Worm (Caenorhabditis elegans): Measurements from ENCODE around the gene Y51A2B.9.
"Not testable (repeated sequence)": the region's sequence is repeated elsewhere in the genome, so short reads cannot be mapped to it uniquely, and the experiment has no call there.

The Y51A2B.9 gene

ce11 chrV:18410142-18410541 is 14.6 kb upstream of the Y51A2B.9 start, which contains the start of gene srh-207:
Gene srh-207 (minus strand): TSS chrV:18410242.
- TF ChIP-seq ceh-2 (tag; optimal IDR thresholded peaks at IDR 0.05) (no peak), ceh-14 (tag; optimal IDR thresholded peaks at IDR 0.05) (no peak), ceh-45 (GFP tag; IDR thresholded peaks at IDR 0.05) (no peak), dve-1 (tag; optimal IDR thresholded peaks at IDR 0.05) (no peak), pha-2 (tag; optimal IDR thresholded peaks at IDR 0.05) (no peak), ceh-19 (GFP tag; optimal IDR thresholded peaks at IDR 0.05) (no peak), nhr-232 (tag; optimal IDR thresholded peaks at IDR 0.05) (no peak), ceh-24 (tag; optimal IDR thresholded peaks at IDR 0.05) (no peak), tbx-7 (tag; optimal IDR thresholded peaks at IDR 0.05) (no peak), hlh-30 (tag; optimal IDR thresholded peaks at IDR 0.05; ENCODE audit: insufficient read depth) (no peak), mec-3 (tag; optimal IDR thresholded peaks at IDR 0.05; ENCODE audit: borderline replicate concordance) (no peak), gmeb-2 (tag; optimal IDR thresholded peaks at IDR 0.05) (no peak), pros-1 (tag; optimal IDR thresholded peaks at IDR 0.05) (no peak), odd-2 (tag; optimal IDR thresholded peaks at IDR 0.05) (no peak), madf-2 (tag; optimal IDR thresholded peaks at IDR 0.05) (no peak), unc-3 (GFP tag; conservative IDR thresholded peaks at IDR 0.05) (no peak), unc-3 (tag; optimal IDR thresholded peaks at IDR 0.05) (no peak)

ce11 chrV:18404767-18405166 is 9.2 kb upstream of the Y51A2B.9 start, which contains the start of gene srh-209:
Gene srh-209 (minus strand): TSS chrV:18404867.
- TF ChIP-seq pha-4, elt-4, rnt-1 (tag; optimal IDR thresholded peaks at IDR 0.05): not testable (repeated sequence)

DNA sequence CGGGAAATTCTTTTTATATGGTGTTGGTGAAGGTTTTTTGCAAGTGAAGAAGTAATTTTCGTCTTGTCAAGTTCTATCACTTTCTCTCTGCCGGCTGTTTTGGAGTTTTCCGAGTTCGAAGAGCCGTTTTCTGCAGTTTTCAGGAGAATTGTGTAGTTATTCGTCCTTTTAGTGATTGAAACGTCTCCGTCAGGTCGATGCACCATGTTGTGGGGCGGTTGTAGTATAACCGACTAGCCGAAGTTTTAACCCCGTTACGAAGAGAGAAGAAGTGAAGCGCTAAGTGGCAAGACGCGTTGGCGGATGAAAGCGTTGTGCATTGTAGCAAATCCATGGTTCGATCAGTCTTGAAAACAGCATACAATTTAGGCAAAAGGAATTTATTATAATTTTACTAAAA is 7.2 kb upstream of the Y51A2B.9 start:
- no peak for TF ChIP-seq ceh-24 (tag; optimal IDR thresholded peaks at IDR 0.05)
- TF ChIP-seq unc-3 (GFP tag; conservative IDR thresholded peaks at IDR 0.05): no peak
- TF ChIP-seq unc-3 (tag; optimal IDR thresholded peaks at IDR 0.05): no peak
- TF ChIP-seq ceh-2 (tag; optimal IDR thresholded peaks at IDR 0.05): no peak
- TF ChIP-seq lim-6 (tag; optimal IDR thresholded peaks at IDR 0.05): no peak

DNA sequence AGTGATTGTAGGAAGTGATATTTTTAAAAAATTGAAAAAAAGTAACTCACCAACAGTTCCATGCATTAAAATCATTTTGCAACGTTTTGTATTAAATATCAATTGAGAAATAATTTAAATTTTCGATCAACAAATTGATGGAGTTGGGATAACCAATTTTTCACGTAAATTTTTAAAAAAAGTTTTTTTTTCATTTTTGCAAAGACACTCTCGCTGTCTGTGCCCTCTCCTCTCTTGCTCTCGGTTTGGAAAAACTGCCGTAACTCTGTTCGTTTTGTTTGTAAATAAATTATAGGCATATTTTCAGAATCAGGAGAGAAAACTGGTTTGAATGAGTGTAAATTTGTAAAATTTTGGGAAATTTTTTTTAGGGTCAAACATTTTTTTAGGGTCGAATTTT is 2.3 kb upstream of the Y51A2B.9 start, which contains the start of gene Y51A2B.16:
Gene Y51A2B.16 (minus strand): TSS at position 101 of the 400 bp plus-strand sequence.
- no peak for TF ChIP-seq elt-4 (tag; optimal IDR thresholded peaks at IDR 0.05)
- no peak for TF ChIP-seq pat-9 (tag; optimal IDR thresholded peaks at IDR 0.05)
- no peak for TF ChIP-seq fkh-6 (tag; optimal IDR thresholded peaks at IDR 0.05)
- no peak for TF ChIP-seq sdc-2 (tag; optimal IDR thresholded peaks at IDR 0.05)
- TF ChIP-seq pax-1 (tag; optimal IDR thresholded peaks at IDR 0.05): no peak
- TF ChIP-seq ets-4 (tag; optimal IDR thresholded peaks at IDR 0.05): no peak
- TF ChIP-seq hlh-30 (tag; optimal IDR thresholded peaks at IDR 0.05; ENCODE audit: insufficient read depth): no peak
- no peak for TF ChIP-seq ttx-3 (tag; optimal IDR thresholded peaks at IDR 0.05)
- no peak for TF ChIP-seq lim-6 (tag; optimal IDR thresholded peaks at IDR 0.05)
- no peak for TF ChIP-seq pag-3 (tag; optimal IDR thresholded peaks at IDR 0.05; ENCODE audit: borderline replicate concordance)
- TF ChIP-seq ref-2 (tag; optimal IDR thresholded peaks at IDR 0.05): no peak
- TF ChIP-seq eyg-1 (tag; optimal IDR thresholded peaks at IDR 0.05): no peak
- no peak for TF ChIP-seq sox-2 (GFP tag; IDR thresholded peaks at IDR 0.05)
- no peak for TF ChIP-seq F13H6.1 (tag; optimal IDR thresholded peaks at IDR 0.05)
- no peak for TF ChIP-seq fkh-10 (GFP tag; optimal IDR thresholded peaks at IDR 0.05)
- TF ChIP-seq ceh-9 (tag; optimal IDR thresholded peaks at IDR 0.05): no peak

ce11 chrV:18394203-18394602 is 1.3 kb downstream of the Y51A2B.9 start, which contains the start of gene Y51A2B.6:
Gene Y51A2B.6 (minus strand): TSS chrV:18394303.
- no peak for TF ChIP-seq ttx-3 (tag; optimal IDR thresholded peaks at IDR 0.05)
- TF ChIP-seq sox-2 (GFP tag; IDR thresholded peaks at IDR 0.05): no peak
- TF ChIP-seq ceh-24 (tag; optimal IDR thresholded peaks at IDR 0.05): no peak
- no peak for TF ChIP-seq Y22D7AL.16 (tag; optimal IDR thresholded peaks at IDR 0.05)
- TF ChIP-seq tbx-7 (tag; optimal IDR thresholded peaks at IDR 0.05): no peak
- no peak for TF ChIP-seq elt-4 (tag; optimal IDR thresholded peaks at IDR 0.05)
- TF ChIP-seq pat-9 (tag; optimal IDR thresholded peaks at IDR 0.05): no peak

All from whole organism, late embryonic.